Worm (Caenorhabditis elegans) whole organism, L4 larva: ENCODE measurements around the gene pitr-4.

Experiments used
- ceh-82 ChIP-seq: sonication (generic microtip); optimal IDR thresholded peaks from 2 replicates; lab custom pipeline; 2017; ENCODE audit warnings: missing biosample characterization, missing genetic modification characterization
- nhr-10 ChIP-seq: fragments of 150-350 bp; optimal IDR thresholded peaks from 2 replicates; lab custom pipeline; 2014; ENCODE audit warnings: missing biosample characterization, missing genetic modification characterization
- nhr-76 ChIP-seq: fragments of 150-350 bp; optimal IDR thresholded peaks from 2 replicates; lab custom pipeline; 2014; ENCODE audit warnings: missing biosample characterization, missing genetic modification characterization
- set-16 ChIP-seq: fragments of 200-800 bp; sonication (Bioruptor generic); IDR thresholded peaks from 2 replicates; pipeline ENCODE4 v1.3.6; 2022; ENCODE audit warnings: missing genetic modification reagents, missing genetic modification characterization, missing compliant biosample characterization
- spr-1 ChIP-seq: sonication (generic microtip); optimal IDR thresholded peaks from 2 replicates; lab custom pipeline; 2016; ENCODE audit warnings: mild to moderate bottlenecking, missing genetic modification characterization, missing compliant biosample characterization
- unc-62 ChIP-seq, 3 experiments: fragments of 150-350 bp in 1 of 3; sonication (generic microtip); optimal IDR thresholded peaks in 2 of 3; peaks in 1 of 3; 1 replicate in 1 of 3; 2 replicates in 2 of 3; lab custom pipeline; 2014 to 2017; ENCODE audit warnings: missing biosample characterization in 3 of 3, missing genetic modification characterization in 3 of 3, missing genetic modification reagents in 3 of 3, missing genotype in 1 of 3
- ztf-11 ChIP-seq: fragments of 150-350 bp; optimal IDR thresholded peaks from 2 replicates; lab custom pipeline; 2014; ENCODE audit warnings: missing biosample characterization, missing genetic modification characterization

- TF ChIP-seq set-16 (GFP tag; lab: Robert Waterston, UW) = no peak
- no peak for TF ChIP-seq unc-62 (GFP tag; optimal IDR thresholded peaks at IDR 0.05 in 1 of 2; lab: Kevin White, UChicago)
- no peak for TF ChIP-seq unc-62 (tag; optimal IDR thresholded peaks at IDR 0.05; lab: Kevin White, UChicago)
- no peak for TF ChIP-seq spr-1 (tag; lab: Kevin White, UChicago)
- no peak for TF ChIP-seq nhr-10 (tag; lab: Kevin White, UChicago)
- TF ChIP-seq ztf-11 (tag; lab: Kevin White, UChicago) = no peak
- no peak for TF ChIP-seq ceh-82 (tag; lab: Kevin White, UChicago)
- TF ChIP-seq nhr-76 = no peak
Measured at ce11 chrV:9618919-9619318, 42.5 kb downstream of the pitr-4 start, which contains the start of gene idpc-7.
